Worm (Caenorhabditis elegans): ENCODE results near the gene T16G12.9.
A peak's percentile ranks its signal among the peaks of the same experiment; 100 is the strongest.

- TF ChIP-seq ztf-11 (tag; optimal IDR thresholded peaks at IDR 0.05) (peak in 1 of 2 experiments; percentile 54), zip-4 (GFP tag; optimal IDR thresholded peaks at IDR 0.05) (peak; percentile 24), aly-2 (tag; optimal IDR thresholded peaks at IDR 0.05) (peak; percentile 78), ama-1 (optimal IDR thresholded peaks at IDR 0.05) (peak; percentile 53), dpl-1 (GFP tag; optimal IDR thresholded peaks at IDR 0.05) (peak; percentile 73 to 76 (median 73)), fos-1 (tag; optimal IDR thresholded peaks at IDR 0.05) (peak; percentile 85), ceh-90 (tag; optimal IDR thresholded peaks at IDR 0.05) (no peak), snpc-4 (tag; optimal IDR thresholded peaks at IDR 0.05) (peak; percentile 77), skn-1 (tag; optimal IDR thresholded peaks at IDR 0.05) (peak; percentile 57), blmp-1 (tag; optimal IDR thresholded peaks at IDR 0.05) (peak; percentile 66), efl-3 (GFP tag; optimal IDR thresholded peaks at IDR 0.05) (no peak), aha-1 (tag; optimal IDR thresholded peaks at IDR 0.05) (no peak), nhr-237 (tag; optimal IDR thresholded peaks at IDR 0.05) (peak; percentile 78), mep-1 (tag; optimal IDR thresholded peaks at IDR 0.05) (peak; percentile 83)
Measured at ce11 chrIII:10096525-10096972, 18.5 kb upstream of the T16G12.9 start.

All from whole organism, L1 larva.